Worm (Caenorhabditis elegans): Measurements from ENCODE around the gene Y7A5A.6.

DNA sequence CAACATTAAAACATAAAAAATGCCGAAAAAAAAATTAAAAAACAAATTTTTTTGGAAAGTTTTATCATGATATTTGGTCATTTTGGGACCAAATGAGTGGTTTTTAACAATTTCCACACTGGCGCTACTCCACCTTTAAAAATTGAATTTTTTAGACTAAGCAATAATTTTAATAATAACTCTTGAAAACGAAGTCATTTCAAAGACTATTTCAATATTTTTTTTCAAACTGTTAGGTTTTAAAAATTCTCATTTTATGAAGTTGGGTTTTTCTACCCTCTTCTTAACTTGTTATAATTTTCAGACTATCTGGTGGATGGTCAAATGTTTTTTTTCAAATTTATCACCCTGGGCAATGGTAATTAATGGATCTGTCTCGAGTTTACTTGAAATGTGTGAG is 22.7 kb upstream of the Y7A5A.6 start, which contains the start of gene Y7A5A.8:
- no peak for TF ChIP-seq lir-3 (tag; optimal IDR thresholded peaks at IDR 0.05; ENCODE audit: poor library complexity)
- TF ChIP-seq rnt-1 (tag; optimal IDR thresholded peaks at IDR 0.05) = no peak
- TF ChIP-seq ama-1 (optimal IDR thresholded peaks at IDR 0.05) = no peak
- TF ChIP-seq fos-1 (tag; optimal IDR thresholded peaks at IDR 0.05) = no peak
- TF ChIP-seq nhr-11 (tag; optimal IDR thresholded peaks at IDR 0.05) = no peak
- no peak for TF ChIP-seq ztf-11 (tag; optimal IDR thresholded peaks at IDR 0.05)
- no peak for TF ChIP-seq sptf-1 (tag; optimal IDR thresholded peaks at IDR 0.05)

All from whole organism, L1 larva.